Worm (Caenorhabditis elegans): Measurements from ENCODE around the gene Y39G8B.9.
A peak's percentile ranks its signal among the peaks of the same experiment; 100 is the strongest.

Gene Y39G8B.9

DNA sequence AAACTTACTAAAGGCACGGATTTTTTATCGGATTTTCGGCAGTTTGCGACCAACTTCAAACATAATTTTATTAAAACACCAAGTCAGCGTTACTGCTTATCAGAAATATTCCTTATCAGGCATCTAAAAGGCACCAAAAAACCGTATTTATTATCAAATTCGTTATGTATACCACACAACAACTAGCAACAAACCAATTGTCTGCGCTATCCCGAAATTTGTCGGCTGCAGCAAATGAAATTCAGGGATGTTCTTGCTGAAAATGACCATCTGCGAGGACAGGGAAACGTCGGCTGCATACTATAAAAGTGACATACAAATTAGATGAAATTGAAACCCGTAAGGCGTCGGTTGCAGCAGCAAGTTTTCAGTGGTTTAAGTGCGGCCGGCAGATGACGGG, 16.8 kb downstream of the Y39G8B.9 start (continued):
- TF ChIP-seq fkh-10 (GFP tag; optimal IDR thresholded peaks at IDR 0.05) (no peak), spr-1 (tag; optimal IDR thresholded peaks at IDR 0.05) (no peak), daf-16 (GFP tag; optimal IDR thresholded peaks at IDR 0.05) (no peak), daf-16 (tag; optimal IDR thresholded peaks at IDR 0.05) (peak; percentile 31), ZK337.2 (GFP tag; IDR thresholded peaks at IDR 0.05) (no peak), F10B5.3 (tag; optimal IDR thresholded peaks at IDR 0.05) (no peak), lsy-2 (tag; optimal IDR thresholded peaks at IDR 0.05) (no peak)

ce11 chrII:13998964-13999363, 17.8 kb downstream of the Y39G8B.9 start, which contains the start of gene F01D5.2:
F01D5.2 (minus strand) TSS chrII:13999064.
- no peak for TF ChIP-seq lin-39 (tag; optimal IDR thresholded peaks at IDR 0.05)

DNA sequence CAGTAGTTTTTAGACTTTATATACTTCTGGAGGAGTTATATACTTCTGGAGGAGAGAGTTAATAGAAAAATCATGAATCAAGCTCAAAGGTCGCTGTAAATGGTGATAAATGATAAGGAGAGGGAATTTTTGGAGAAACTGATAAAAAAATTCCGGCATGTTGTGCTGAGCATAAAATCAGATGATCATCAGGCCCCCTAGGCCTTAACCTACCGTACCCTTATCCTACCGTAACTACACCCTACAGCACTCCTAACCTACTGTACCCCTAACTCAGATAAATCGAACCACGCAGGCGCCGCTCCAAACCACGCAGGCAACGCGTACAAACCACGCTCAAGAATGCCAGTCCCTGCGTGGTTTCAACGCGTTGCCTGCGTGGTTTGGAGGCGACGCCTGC, 18.9 kb downstream of the Y39G8B.9 start, which contains the start of gene F01D5.3:
Gene F01D5.3, minus strand, starts transcription at position 101 of the 400 bp plus-strand sequence.
- peak; percentile 41 for TF ChIP-seq pqm-1 (tag; optimal IDR thresholded peaks at IDR 0.05)
- peak; percentile 7 for TF ChIP-seq nhr-28 (tag; optimal IDR thresholded peaks at IDR 0.05)

DNA sequence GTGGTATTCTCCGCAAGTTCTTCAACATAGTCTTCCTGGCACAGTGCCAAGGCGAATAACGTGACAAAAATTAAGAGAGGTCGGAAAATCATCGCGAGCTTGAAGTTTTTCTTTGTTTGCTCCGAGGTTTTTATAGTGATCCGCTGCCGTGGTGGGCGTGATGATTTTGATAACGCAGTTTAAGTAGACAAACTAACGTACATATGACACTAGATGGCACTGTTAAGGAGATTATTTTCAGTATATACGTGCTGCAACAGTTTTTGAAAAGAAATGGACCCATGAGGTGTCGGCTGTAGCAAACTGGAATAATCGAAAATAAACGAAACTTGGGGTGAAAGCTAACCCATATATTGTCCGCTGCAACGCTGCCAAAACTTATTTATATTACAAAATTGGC, 21.0 kb downstream of the Y39G8B.9 start, which contains the start of gene F01D5.5:
Gene F01D5.5, minus strand, starts transcription at position 101 of the 400 bp plus-strand sequence.
- TF ChIP-seq F37D6.2 (tag; optimal IDR thresholded peaks at IDR 0.05) (no peak), unc-130 (GFP tag; optimal IDR thresholded peaks at IDR 0.05) (no peak), unc-62 (GFP tag; optimal IDR thresholded peaks at IDR 0.05 in 1 of 2) (peak in 1 of 2 experiments; percentile 30), unc-62 (tag; optimal IDR thresholded peaks at IDR 0.05) (no peak), daf-16 (GFP tag; optimal IDR thresholded peaks at IDR 0.05) (no peak), daf-16 (tag; optimal IDR thresholded peaks at IDR 0.05) (peak; percentile 15), arid-1 (GFP tag; conservative IDR thresholded peaks at IDR 0.05) (no peak)

DNA sequence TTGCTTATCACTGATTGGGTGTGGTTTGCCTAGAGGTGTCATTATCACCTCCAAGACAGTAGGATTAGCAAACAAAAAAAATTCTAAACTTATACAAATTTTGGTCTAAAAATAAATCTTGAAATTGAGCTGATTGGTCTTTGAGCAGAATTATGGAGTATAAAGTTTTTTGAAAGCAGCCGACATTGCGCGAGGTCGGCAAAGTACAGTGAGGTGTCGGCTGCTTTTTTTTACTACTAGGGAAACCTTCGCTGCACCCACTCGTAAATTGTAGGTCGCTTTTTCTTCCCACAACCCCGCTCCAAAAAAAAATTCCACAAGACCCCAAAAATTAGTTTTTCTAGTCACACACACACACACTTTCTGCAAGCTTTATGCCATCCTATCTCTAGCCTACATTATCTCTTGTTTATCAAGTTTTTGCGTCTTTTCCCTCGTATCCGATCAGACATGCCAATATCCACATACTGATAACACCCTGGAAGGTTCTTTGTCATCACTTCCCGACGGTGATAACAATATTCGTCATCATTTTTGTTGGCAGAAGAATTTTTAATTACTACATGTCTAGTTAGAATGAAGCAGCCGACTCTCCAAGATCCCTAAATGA, 22.8 kb downstream of the Y39G8B.9 start:
- TF ChIP-seq nhr-28 (tag; optimal IDR thresholded peaks at IDR 0.05) (peak; percentile 51), hlh-11 (tag; optimal IDR thresholded peaks at IDR 0.05) (peak; percentile 12), sdz-12 (GFP tag; optimal IDR thresholded peaks at IDR 0.05) (no peak), zfp-3 (GFP tag; conservative IDR thresholded peaks at IDR 0.05) (no peak), snpc-4 (tag; optimal IDR thresholded peaks at IDR 0.05) (peak; percentile 41), mxl-2 (GFP tag; conservative IDR thresholded peaks at IDR 0.05) (no peak), daf-16 (GFP tag; optimal IDR thresholded peaks at IDR 0.05) (no peak), daf-16 (tag; optimal IDR thresholded peaks at IDR 0.05) (no peak), hlh-30 (tag; optimal IDR thresholded peaks at IDR 0.05; ENCODE audit: insufficient read depth) (no peak)

- peak; percentile 23 for TF ChIP-seq nhr-48 (tag; optimal IDR thresholded peaks at IDR 0.05)
- no peak for TF ChIP-seq lir-3 (tag; optimal IDR thresholded peaks at IDR 0.05)
- no peak for TF ChIP-seq unc-39 (tag; optimal IDR thresholded peaks at IDR 0.05)
- TF ChIP-seq hlh-11 (tag; optimal IDR thresholded peaks at IDR 0.05): peak; percentile 51
- no peak for TF ChIP-seq mep-1 (tag; optimal IDR thresholded peaks at IDR 0.05)
- TF ChIP-seq lin-38 (GFP tag; IDR thresholded peaks at IDR 0.05): no peak
- TF ChIP-seq snpc-4 (tag; optimal IDR thresholded peaks at IDR 0.05): no peak
- TF ChIP-seq zfp-2 (tag; optimal IDR thresholded peaks at IDR 0.05): no peak
- TF ChIP-seq T26A8.4 (GFP tag; IDR thresholded peaks at IDR 0.05): 0 out of 2 replicates have a peak, but pooled peaks have one; percentile 20
- no peak for TF ChIP-seq ces-1 (GFP tag; optimal IDR thresholded peaks at IDR 0.05)
- TF ChIP-seq set-16 (GFP tag; IDR thresholded peaks at IDR 0.05): peak; percentile 57; the same call in 1 of the 2 replicates
- peak in 1 of 2 experiments; percentile 7 for TF ChIP-seq mdl-1 (tag; optimal IDR thresholded peaks at IDR 0.05)
- TF ChIP-seq aha-1 (tag): peak; percentile 35
- no peak for TF ChIP-seq aly-2 (tag; optimal IDR thresholded peaks at IDR 0.05)
Measured at ce11 chrII:14004770-14005169, 23.6 kb downstream of the Y39G8B.9 start.
